Worm (Caenorhabditis elegans): Measurements from ENCODE around the gene F09E5.11.

Gene F09E5.11

DNA sequence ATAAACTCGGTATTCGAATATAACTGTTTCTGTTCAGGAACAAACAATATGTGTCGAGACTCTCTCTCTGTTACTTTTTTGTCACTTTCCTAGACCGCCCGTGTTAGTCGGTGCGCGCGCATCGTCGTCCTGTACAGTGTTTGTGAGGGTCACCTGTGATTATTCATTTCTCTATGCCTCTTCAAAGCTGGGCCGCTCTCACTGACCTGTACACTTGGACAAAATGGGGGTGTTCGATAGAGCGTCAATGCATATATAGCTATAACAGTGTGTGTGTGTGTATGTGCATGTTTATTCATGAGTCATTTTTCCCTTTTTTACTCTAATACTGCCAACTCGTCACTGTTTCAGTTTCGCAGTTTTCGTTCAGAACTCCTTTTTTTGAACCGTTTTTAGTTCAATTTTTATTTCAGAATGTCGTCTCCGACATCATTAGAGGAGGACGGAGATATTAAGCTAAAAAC is 21.7 kb upstream of the F09E5.11 start, which contains the start of gene pkc-3 (continued):
- TF ChIP-seq K11D2.4 (GFP tag; IDR thresholded peaks at IDR 0.05) (no peak), lsy-27 (tag; optimal IDR thresholded peaks at IDR 0.05; ENCODE audit: borderline replicate concordance, insufficient read depth) (no peak), lin-26 (GFP tag; IDR thresholded peaks at IDR 0.05) (peak; percentile 72), ztf-28 (GFP tag; IDR thresholded peaks at IDR 0.05) (no peak), K12H6.12 (tag; optimal IDR thresholded peaks at IDR 0.05) (peak; percentile 40), hsf-1 (GFP tag; IDR thresholded peaks at IDR 0.05) (peak; percentile 75)

DNA sequence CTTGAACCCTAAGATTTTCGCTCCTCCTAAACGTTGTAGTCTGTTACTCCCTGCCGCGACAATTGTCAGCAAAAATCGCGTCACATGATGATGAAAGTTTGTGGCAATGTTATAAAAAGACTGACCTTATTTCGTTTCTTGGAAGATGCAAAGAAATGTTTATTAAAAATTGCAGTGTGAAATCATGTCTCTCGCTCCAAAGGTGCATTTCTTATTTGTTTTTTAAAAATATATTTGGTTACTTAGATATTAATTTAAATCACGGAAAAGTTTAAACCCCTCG is 20.2 kb upstream of the F09E5.11 start:
- TF ChIP-seq nhr-80 (tag; optimal IDR thresholded peaks at IDR 0.05) (peak; percentile 16), F52B5.7 (tag; optimal IDR thresholded peaks at IDR 0.05) (no peak), lin-26 (GFP tag; IDR thresholded peaks at IDR 0.05) (0 out of 2 replicates have a peak, but pooled peaks have one; percentile 29), egl-44 (GFP tag; IDR thresholded peaks at IDR 0.05) (no peak), let-607 (tag; optimal IDR thresholded peaks at IDR 0.05) (peak in 1 of 2 experiments; percentile 5)

DNA sequence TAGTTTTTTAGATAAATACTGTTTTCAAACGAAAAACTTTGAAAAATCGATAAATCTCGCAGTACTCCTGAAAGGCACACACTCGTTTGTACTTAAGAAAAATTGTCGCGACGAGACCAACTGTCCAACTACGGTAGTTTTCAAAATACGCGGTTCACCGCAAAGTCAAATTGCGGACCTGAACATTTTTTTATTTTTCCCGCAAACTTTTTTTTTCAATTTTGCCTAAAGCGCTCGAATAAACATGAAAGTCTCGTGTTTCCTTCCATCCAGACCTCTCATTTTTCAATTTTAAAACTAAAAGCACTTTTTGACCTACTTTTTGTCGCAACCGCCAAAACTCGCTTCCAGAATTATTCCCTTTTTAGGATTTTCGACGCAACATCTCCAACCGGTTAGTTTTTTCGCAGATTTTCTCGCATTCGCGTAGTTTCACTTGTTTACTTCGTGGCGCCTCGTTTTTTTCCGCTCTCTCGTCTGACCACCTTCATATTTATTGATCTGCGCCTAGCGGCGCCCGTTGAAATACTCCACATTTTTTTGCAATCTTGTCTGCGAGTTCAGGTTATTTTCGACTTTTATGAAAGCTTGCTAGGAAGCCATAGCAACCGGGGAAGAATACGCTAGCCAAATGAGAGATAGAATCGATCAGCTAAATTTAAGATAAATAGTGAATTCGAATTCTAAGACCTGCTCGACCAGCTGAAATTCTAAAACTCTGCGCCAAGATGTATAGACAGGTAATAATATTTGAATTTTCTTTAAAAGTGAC is 19.7 kb upstream of the F09E5.11 start, which contains the start of gene prdx-2:
Gene prdx-2 (plus strand): TSS at position 729 of the 772 bp plus-strand sequence.
- no peak for TF ChIP-seq F55B11.4 (tag; optimal IDR thresholded peaks at IDR 0.05; ENCODE audit: borderline replicate concordance, insufficient read depth)
- TF ChIP-seq ztf-3 (GFP tag; optimal IDR thresholded peaks at IDR 0.05), result no peak
- no peak for TF ChIP-seq nhr-90 (tag; optimal IDR thresholded peaks at IDR 0.05)
- no peak for TF ChIP-seq egl-44 (GFP tag; IDR thresholded peaks at IDR 0.05)
- peak; percentile 77 for TF ChIP-seq dpl-1 (GFP tag; optimal IDR thresholded peaks at IDR 0.05)
- TF ChIP-seq T26A5.8 (tag; optimal IDR thresholded peaks at IDR 0.05), result no peak
- TF ChIP-seq tbp1 (GFP tag; optimal IDR thresholded peaks at IDR 0.05), result peak; percentile 59
- peak; percentile 96 for TF ChIP-seq madf-6 (GFP tag; IDR thresholded peaks at IDR 0.05)
- no peak for TF ChIP-seq mxl-1 (tag; optimal IDR thresholded peaks at IDR 0.05)
- no peak for TF ChIP-seq Y53G8AR.9 (GFP tag; conservative IDR thresholded peaks at IDR 0.05)
- TF ChIP-seq F57A8.1 (GFP tag; optimal IDR thresholded peaks at IDR 0.05), result no peak
- 0 out of 2 replicates have a peak, but pooled peaks have one; percentile 51 for TF ChIP-seq nfyb-1 (GFP tag; IDR thresholded peaks at IDR 0.05)
- no peak for TF ChIP-seq snpc-1.3 (tag; optimal IDR thresholded peaks at IDR 0.05; ENCODE audit: insufficient read depth)
- TF ChIP-seq attf-6 (GFP tag; IDR thresholded peaks at IDR 0.05), result peak; percentile 68; the same call in 1 of the 2 replicates
- no peak for TF ChIP-seq nhr-179 (tag; optimal IDR thresholded peaks at IDR 0.05)
- TF ChIP-seq zim-3 (tag; optimal IDR thresholded peaks at IDR 0.05), result no peak
- no peak for TF ChIP-seq ets-4 (GFP tag; optimal IDR thresholded peaks at IDR 0.05)
- no peak for TF ChIP-seq lin-26 (GFP tag; IDR thresholded peaks at IDR 0.05)
- no peak for TF ChIP-seq attf-3 (GFP tag; conservative IDR thresholded peaks at IDR 0.05)
- no peak for TF ChIP-seq Y53F4B.3 (GFP tag; IDR thresholded peaks at IDR 0.05)
- TF ChIP-seq pbrm-1 (GFP tag; IDR thresholded peaks at IDR 0.05), result peak; percentile 68; the same call in 1 of the 2 replicates
- no peak for TF ChIP-seq unc-62 (GFP tag; optimal IDR thresholded peaks at IDR 0.05)
- no peak for TF ChIP-seq zfh-2 (GFP tag; conservative IDR thresholded peaks at IDR 0.05)
- no peak for TF ChIP-seq let-526 (GFP tag; IDR thresholded peaks at IDR 0.05)
- TF ChIP-seq akir-1 (GFP tag; optimal IDR thresholded peaks at IDR 0.05), result no peak
- no peak for TF ChIP-seq ccch-3 (GFP tag; optimal IDR thresholded peaks at IDR 0.05)
- TF ChIP-seq ama-1 (optimal IDR thresholded peaks at IDR 0.05), result no peak
- no peak for TF ChIP-seq ama-1 (GFP tag; optimal IDR thresholded peaks at IDR 0.05)
- no peak for TF ChIP-seq F23B12.7 (tag; optimal IDR thresholded peaks at IDR 0.05; ENCODE audit: insufficient read depth)
- TF ChIP-seq dpff-1 (tag; optimal IDR thresholded peaks at IDR 0.05), result no peak
- TF ChIP-seq madf-3 (GFP tag; IDR thresholded peaks at IDR 0.05), result peak; percentile 86; the same call in 1 of the 2 replicates
- TF ChIP-seq snpc-1.1 (tag; optimal IDR thresholded peaks at IDR 0.05; ENCODE audit: insufficient read depth), result no peak
- peak; percentile 74 for TF ChIP-seq hsf-1 (GFP tag; IDR thresholded peaks at IDR 0.05)
- no peak for TF ChIP-seq F22D6.2 (tag; optimal IDR thresholded peaks at IDR 0.05)
- TF ChIP-seq ekl-4 (GFP tag; IDR thresholded peaks at IDR 0.05), result peak; percentile 70; the same call in 1 of the 2 replicates
- TF ChIP-seq Y67H2A.10 (GFP tag; conservative IDR thresholded peaks at IDR 0.05), result no peak

Data from whole organism, young adult.